Fruit fly (Drosophila melanogaster): ENCODE results near the gene Gr64e.

Gr64e gene

DNA sequence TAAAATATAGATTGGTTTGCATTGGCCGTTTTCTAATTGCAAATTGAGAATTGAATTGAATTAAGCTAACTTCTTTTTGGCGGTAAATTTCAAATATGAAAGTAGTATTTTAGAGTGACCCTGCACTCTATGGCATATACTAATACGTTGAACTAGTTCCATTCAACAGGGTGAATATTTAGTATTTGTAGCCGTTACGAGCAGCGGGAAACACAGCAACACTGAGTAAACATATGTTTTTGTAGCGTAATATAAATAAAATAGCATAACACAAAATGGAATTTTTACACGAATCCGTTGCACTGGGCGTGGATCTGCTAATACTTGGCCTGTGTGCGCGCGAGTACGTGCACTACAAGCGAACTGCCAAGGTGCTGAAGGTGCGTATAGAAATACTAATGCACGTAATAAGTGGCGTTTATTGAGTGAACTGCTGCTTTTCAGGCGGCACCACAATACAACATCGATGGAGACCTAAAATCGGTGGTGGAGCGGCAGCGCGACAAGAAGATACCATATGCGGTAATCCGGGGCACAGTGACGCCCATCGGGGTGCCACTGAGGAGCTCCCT lies 10.6 kb upstream of the Gr64e start, which contains the start of gene Mul1 (continued):
- TF ChIP-seq CG8478 (optimal IDR thresholded peaks at IDR 0.05) (peak; percentile 3), CG32772 (GFP tag; IDR thresholded peaks at IDR 0.05) (no peak), amos (GFP tag; IDR thresholded peaks at IDR 0.05; ENCODE audit: partially characterized antibody) (peak; percentile 38; the same call in 1 of the 2 replicates), CG14710 (tag; optimal IDR thresholded peaks at IDR 0.05) (peak; percentile 56), CG10366 (GFP tag; IDR thresholded peaks at IDR 0.05) (peak; percentile 22; the same call in 1 of the 2 replicates), C15 (GFP tag; IDR thresholded peaks at IDR 0.05) (no peak), hkb (optimal IDR thresholded peaks at IDR 0.05) (no peak), hkb (GFP tag; IDR thresholded peaks at IDR 0.05) (0 out of 2 replicates have a peak, but pooled peaks have one; percentile 8), MBD-R2 (GFP tag; IDR thresholded peaks at IDR 0.05) (peak; percentile 83), gcm2 (GFP tag; optimal IDR thresholded peaks at IDR 0.05) (no peak), Sry-δ (GFP tag; optimal IDR thresholded peaks at IDR 0.05) (peak; percentile 6)

dm6 chr3L:4024464-4024863 lies 7.5 kb upstream of the Gr64e start:
- no peak for TF ChIP-seq Gsc (GFP tag; IDR thresholded peaks at IDR 0.05)
- TF ChIP-seq YL-1 (GFP tag; optimal IDR thresholded peaks at IDR 0.05) = no peak
- TF ChIP-seq CG11696 (GFP tag; IDR thresholded peaks at IDR 0.05) = 0 out of 2 replicates have a peak, but pooled peaks have one; percentile 7
- peak in 1 of 2 experiments; percentile 13 for TF ChIP-seq Hr78 (GFP tag; optimal IDR thresholded peaks at IDR 0.05)
- TF ChIP-seq da (GFP tag; optimal IDR thresholded peaks at IDR 0.05) = no peak
- no peak for TF ChIP-seq PHDP (tag; optimal IDR thresholded peaks at IDR 0.05)

- TF ChIP-seq lilli (GFP tag; optimal IDR thresholded peaks at IDR 0.05) (no peak), sens (GFP tag) (peak; percentile 62), tll (GFP tag; optimal IDR thresholded peaks at IDR 0.05) (no peak), CG5953 (GFP tag; IDR thresholded peaks at IDR 0.05) (no peak), bcd (GFP tag; optimal IDR thresholded peaks at IDR 0.05) (peak; percentile 21), ro (GFP tag; IDR thresholded peaks at IDR 0.05) (no peak), CG2116 (GFP tag; optimal IDR thresholded peaks at IDR 0.05) (no peak), cwo (GFP tag; optimal IDR thresholded peaks at IDR 0.05) (peak; percentile 3), CG13296 (GFP tag; optimal IDR thresholded peaks at IDR 0.05) (peak; percentile 49), CG17328 (GFP tag; IDR thresholded peaks at IDR 0.05) (no peak), Bteb2 (GFP tag; optimal IDR thresholded peaks at IDR 0.05) (peak; percentile 8), Sin3A (optimal IDR thresholded peaks at IDR 0.05) (no peak), pfk (GFP tag; optimal IDR thresholded peaks at IDR 0.05) (no peak), exex (tag; optimal IDR thresholded peaks at IDR 0.05) (peak; percentile 95), CG3065 (GFP tag; optimal IDR thresholded peaks at IDR 0.05) (no peak), dysf (GFP tag; IDR thresholded peaks at IDR 0.05) (peak; percentile 29; the same call in 1 of the 3 replicates), CG11723 (GFP tag; optimal IDR thresholded peaks at IDR 0.05) (peak; percentile 4), CG11456 (GFP tag; IDR thresholded peaks at IDR 0.05) (no peak), grn (GFP tag; optimal IDR thresholded peaks at IDR 0.05) (peak; percentile 92), Ssrp (tag; optimal IDR thresholded peaks at IDR 0.05) (no peak), TFAM (GFP tag; optimal IDR thresholded peaks at IDR 0.05) (no peak), cad (GFP tag; optimal IDR thresholded peaks at IDR 0.05) (no peak), caup (GFP tag; optimal IDR thresholded peaks at IDR 0.05; ENCODE audit: severe bottlenecking) (peak; percentile 75), CG10366 (GFP tag; IDR thresholded peaks at IDR 0.05) (peak; percentile 15; the same call in 1 of the 2 replicates), peb (GFP tag; IDR thresholded peaks at IDR 0.05) (no peak), Hr51 (GFP tag; optimal IDR thresholded peaks at IDR 0.05) (no peak), schlank (tag; optimal IDR thresholded peaks at IDR 0.05) (peak; percentile 44), CG30431 (GFP tag; optimal IDR thresholded peaks at IDR 0.05) (no peak), jigr1 (GFP tag; IDR thresholded peaks at IDR 0.05) (no peak), Meics (GFP tag; optimal IDR thresholded peaks at IDR 0.05) (peak; percentile 50), NFAT (GFP tag; IDR thresholded peaks at IDR 0.05) (peak; percentile 33; the same call in 1 of the 2 replicates)
Measured at dm6 chr3L:4025738-4026505, 6.0 kb upstream of the Gr64e start, which contains the start of gene CG11594. Gene CG11594 (minus strand): TSS chr3L:4026011.

Data from whole organism, embryonic.